Fruit fly (Drosophila melanogaster) whole organism, prepupa: ENCODE data around the gene CG44005.

Experiments used
- CG11902 ChIP-seq: fragments of 200-800 bp; sonication (Bioruptor generic); optimal IDR thresholded peaks from 3 replicates; lab custom pipeline; 2016; ENCODE audit warnings: missing biosample characterization, missing genetic modification characterization
- CG1621 ChIP-seq: fragments of 200-800 bp; sonication (Bioruptor generic); optimal IDR thresholded peaks from 3 replicates; lab custom pipeline; 2018; ENCODE audit warnings: missing biosample characterization, mild to moderate bottlenecking, missing genetic modification characterization
- CG4318 ChIP-seq: fragments of 200-800 bp; sonication (Bioruptor generic); optimal IDR thresholded peaks from 3 replicates; lab custom pipeline; 2017; ENCODE audit warnings: missing biosample characterization, mild to moderate bottlenecking, missing genetic modification characterization
- CG6854 ChIP-seq: fragments of 200-800 bp; sonication (Bioruptor generic); optimal IDR thresholded peaks from 2 replicates; lab custom pipeline; 2017; ENCODE audit warnings: missing biosample characterization, mild to moderate bottlenecking, missing genetic modification characterization
- Ets96B ChIP-seq: fragments of 200-800 bp; optimal IDR thresholded peaks from 2 replicates; lab custom pipeline; 2019; ENCODE audit warnings: missing biosample characterization, mild to moderate bottlenecking, missing genetic modification characterization, moderate library complexity
- salr ChIP-seq, 2 experiments: fragments of 200-800 bp; sonication (Bioruptor generic); optimal IDR thresholded peaks; 3 replicates each; lab custom pipeline; 2016 to 2018; ENCODE audit warnings: missing biosample characterization in 2 of 2, missing genetic modification characterization in 2 of 2, mild to moderate bottlenecking in 1 of 2
- ss ChIP-seq, 2 experiments: fragments of 200-800 bp; sonication (Bioruptor generic); optimal IDR thresholded peaks; 2 replicates in 1 of 2; 3 replicates in 1 of 2; lab custom pipeline; 2017 to 2018; ENCODE audit warnings: mild to moderate bottlenecking in 2 of 2, missing biosample characterization in 2 of 2, missing genetic modification characterization in 2 of 2, moderate library complexity in 1 of 2

DNA sequence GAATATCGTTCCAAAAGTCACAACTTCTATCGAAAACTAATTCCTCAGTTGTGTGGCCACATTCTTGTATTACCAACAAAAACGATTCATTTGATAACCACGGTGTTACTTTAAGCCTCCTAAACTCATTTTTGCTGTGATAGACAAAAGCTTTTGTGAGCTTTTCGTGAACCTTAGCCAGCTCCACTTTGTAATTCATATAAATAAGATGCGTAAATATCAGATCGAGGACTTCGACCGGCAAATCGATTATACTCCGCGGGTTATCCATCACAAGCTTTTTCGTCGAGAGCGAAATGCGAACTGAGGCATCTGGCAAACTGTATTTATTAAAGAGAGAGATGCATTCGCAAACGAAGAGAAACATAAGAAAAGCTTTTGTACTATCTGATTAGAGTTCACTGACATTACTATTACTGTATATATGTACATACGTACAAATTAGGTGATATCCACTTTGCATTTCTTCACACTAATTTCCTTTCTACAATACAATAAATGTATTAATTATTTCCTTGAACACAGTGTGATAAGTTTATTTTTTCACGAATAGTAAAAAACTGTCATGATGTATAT lies 1.7 kb upstream of the CG44005 start, which contains the start of gene CG44004:
- TF ChIP-seq CG6854 (GFP tag; lab: Kevin White, UChicago) (peak; percentile 21), CG11902 (GFP tag; lab: Kevin White, UChicago) (no peak), Ets96B (tag; lab: Kevin White, UChicago) (no peak), CG1621 (tag; lab: Kevin White, UChicago) (no peak), ss (GFP tag; optimal IDR thresholded peaks at IDR 0.05; lab: Kevin White, UChicago) (peak in 1 of 2 experiments; percentile 45), CG4318 (no peak), salr (GFP tag; optimal IDR thresholded peaks at IDR 0.05; lab: Kevin White, UChicago) (no peak)
